Fruit fly (Drosophila melanogaster) whole organism, embryonic: ENCODE measurements around the gene Or94b.
A peak's percentile ranks its signal among the peaks of the same experiment; 100 is the strongest.

Experiments used
- Aef1 ChIP-seq: fragments of 200-800 bp; sonication (Bioruptor generic); IDR thresholded peaks from 3 replicates; pipeline ENCODE4 v1.3.6; 2022; ENCODE audit warnings: missing biosample characterization, missing genetic modification characterization
- Bgb ChIP-seq: fragments of 200-800 bp; sonication (Bioruptor generic); IDR thresholded peaks from 2 replicates; pipeline ENCODE4 v1.3.6; 2022; ENCODE audit warnings: missing biosample characterization, missing genetic modification characterization; ENCODE audit not compliant: partially characterized antibody
- Bteb2 ChIP-seq: fragments of 200-800 bp; sonication (Bioruptor generic); optimal IDR thresholded peaks from 2 replicates; lab custom pipeline; 2016; ENCODE audit warnings: missing biosample characterization, missing genetic modification characterization
- C15 ChIP-seq: fragments of 200-800 bp; sonication (Bioruptor generic); IDR thresholded peaks from 3 replicates; pipeline ENCODE4 v1.3.6; 2022; ENCODE audit warnings: missing biosample characterization, missing genetic modification characterization
- CG11093 ChIP-seq: fragments of 200-800 bp; sonication (Bioruptor generic); IDR thresholded peaks from 3 replicates; pipeline ENCODE4 v1.3.6; 2022; ENCODE audit warnings: missing biosample characterization, missing genetic modification characterization
- CG11456 ChIP-seq: fragments of 200-800 bp; sonication (Bioruptor generic); IDR thresholded peaks from 3 replicates; pipeline ENCODE4 v1.3.6; 2022; ENCODE audit warnings: missing biosample characterization, missing genetic modification characterization
- CG11504 ChIP-seq: fragments of 200-800 bp; sonication (Bioruptor generic); optimal IDR thresholded peaks from 3 replicates; lab custom pipeline; 2019; ENCODE audit warnings: missing biosample characterization, mild to moderate bottlenecking, missing genetic modification characterization, moderate library complexity
- CG14050 ChIP-seq: fragments of 200-800 bp; sonication (Bioruptor generic); IDR thresholded peaks from 3 replicates; pipeline ENCODE4 v1.3.6; 2022; ENCODE audit warnings: missing biosample characterization, missing genetic modification characterization
- CG15514 ChIP-seq: fragments of 200-800 bp; sonication (Bioruptor generic); optimal IDR thresholded peaks from 3 replicates; lab custom pipeline; 2017; ENCODE audit warnings: missing biosample characterization, missing genetic modification characterization, mild to moderate bottlenecking, moderate library complexity, missing genetic modification reagents
- CG16863 ChIP-seq: fragments of 200-800 bp; sonication (Bioruptor generic); optimal IDR thresholded peaks from 3 replicates; lab custom pipeline; 2016; ENCODE audit warnings: missing biosample characterization, missing genetic modification characterization
- CG17328 ChIP-seq: fragments of 200-800 bp; sonication (Bioruptor generic); IDR thresholded peaks from 2 replicates; pipeline ENCODE4 v1.3.6; 2022; ENCODE audit warnings: missing biosample characterization, missing genetic modification characterization
- CG17829 ChIP-seq: fragments of 200-800 bp; optimal IDR thresholded peaks from 2 replicates; lab custom pipeline; 2019; ENCODE audit warnings: missing biosample characterization, mild to moderate bottlenecking, missing genetic modification characterization, moderate library complexity
- CG3281 ChIP-seq: fragments of 200-800 bp; sonication (Bioruptor generic); optimal IDR thresholded peaks from 3 replicates; lab custom pipeline; 2017; ENCODE audit warnings: missing biosample characterization, mild to moderate bottlenecking, missing genetic modification characterization
- CG33213 ChIP-seq: fragments of 200-800 bp; sonication (Bioruptor generic); optimal IDR thresholded peaks from 3 replicates; lab custom pipeline; 2016; ENCODE audit warnings: missing biosample characterization, missing genetic modification characterization
- CG6175 ChIP-seq: fragments of 200-800 bp; sonication (Bioruptor generic); IDR thresholded peaks from 3 replicates; pipeline ENCODE4 v1.3.6; 2022; ENCODE audit warnings: missing biosample characterization, missing genetic modification characterization
- CG7357 ChIP-seq: fragments of 200-800 bp; sonication (Bioruptor generic); IDR thresholded peaks from 3 replicates; pipeline ENCODE4 v1.3.6; 2022; ENCODE audit warnings: missing biosample characterization, missing genetic modification characterization
- CG9817 ChIP-seq: fragments of 200-800 bp; sonication (Bioruptor generic); optimal IDR thresholded peaks from 2 replicates; lab custom pipeline; 2018; ENCODE audit warnings: missing biosample characterization, mild to moderate bottlenecking, missing genetic modification characterization, moderate library complexity
- Dip3 ChIP-seq: fragments of 200-800 bp; sonication (Bioruptor generic); optimal IDR thresholded peaks from 3 replicates; lab custom pipeline; 2016; ENCODE audit warnings: missing biosample characterization, missing genetic modification characterization
- Dll ChIP-seq: fragments of 200-800 bp; sonication (Bioruptor generic); IDR thresholded peaks from 4 replicates; pipeline ENCODE4 v1.3.6; 2022; ENCODE audit warnings: missing biosample characterization, missing genetic modification characterization; ENCODE audit not compliant: partially characterized antibody
- Dp ChIP-seq: fragments of 200-800 bp; sonication (Bioruptor generic); optimal IDR thresholded peaks from 2 replicates; lab custom pipeline; 2018; ENCODE audit warnings: missing biosample characterization, mild to moderate bottlenecking, missing genetic modification characterization, moderate library complexity
- ERR ChIP-seq: fragments of 200-800 bp; sonication (Bioruptor generic); optimal IDR thresholded peaks from 2 replicates; lab custom pipeline; 2016; ENCODE audit warnings: missing biosample characterization, missing genetic modification characterization
- Eip74EF ChIP-seq, 2 experiments: fragments of 200-800 bp in 1 of 2; fragments of >200 bp in 1 of 2; sonication (Bioruptor generic) in 1 of 2; optimal IDR thresholded peaks; 2 replicates each; lab custom pipeline; 2017 to 2019; ENCODE audit warnings: missing biosample characterization in 2 of 2, missing genetic modification characterization in 2 of 2, mild to moderate bottlenecking in 1 of 2, moderate library complexity in 1 of 2
- Fer3 ChIP-seq: fragments of 200-800 bp; sonication (Bioruptor generic); optimal IDR thresholded peaks from 2 replicates; lab custom pipeline; 2018; ENCODE audit warnings: missing biosample characterization, mild to moderate bottlenecking, missing genetic modification characterization, moderate library complexity
- HLH54F ChIP-seq: fragments of 200-800 bp; sonication (Bioruptor generic); optimal IDR thresholded peaks from 3 replicates; lab custom pipeline; 2016; ENCODE audit warnings: missing biosample characterization, missing genetic modification characterization
- Med ChIP-seq: fragments of 200-800 bp; sonication (Bioruptor generic); peaks from one replicate; lab custom pipeline; 2016; ENCODE audit warnings: missing biosample characterization, missing genetic modification characterization, mild to moderate bottlenecking, inconsistent platforms, moderate library complexity
- Meics ChIP-seq: fragments of 200-800 bp; sonication (Bioruptor generic); optimal IDR thresholded peaks from 2 replicates; lab custom pipeline; 2017; ENCODE audit warnings: missing biosample characterization, mild to moderate bottlenecking, missing genetic modification characterization
- Mes4 ChIP-seq: fragments of 200-800 bp; sonication (Bioruptor generic); optimal IDR thresholded peaks from 2 replicates; lab custom pipeline; 2016; ENCODE audit warnings: missing biosample characterization, missing genetic modification characterization
- Mrtf ChIP-seq: fragments of 200-800 bp; sonication (Bioruptor generic); IDR thresholded peaks from 3 replicates; pipeline ENCODE4 v1.3.6; 2022; ENCODE audit warnings: missing biosample characterization, missing genetic modification characterization
- Sry-β ChIP-seq: fragments of 200-800 bp; sonication (Bioruptor generic); optimal IDR thresholded peaks from 2 replicates; lab custom pipeline; 2018; ENCODE audit warnings: missing biosample characterization, mild to moderate bottlenecking, missing genetic modification characterization, moderate library complexity
- Xrp1 ChIP-seq: fragments of 200-800 bp; sonication (Bioruptor generic); IDR thresholded peaks from 2 replicates; pipeline ENCODE4 v1.3.6; 2022; ENCODE audit warnings: missing biosample characterization, missing genetic modification characterization
- abd-A ChIP-seq: fragments of 200-800 bp; sonication (Bioruptor generic); optimal IDR thresholded peaks from 3 replicates; lab custom pipeline; 2019; ENCODE audit warnings: missing biosample characterization, mild to moderate bottlenecking, missing genetic modification characterization, moderate library complexity
- ara ChIP-seq: fragments of 200-800 bp; sonication (Bioruptor generic); IDR thresholded peaks from 2 replicates; pipeline ENCODE4 v1.3.6; 2022; ENCODE audit warnings: missing biosample characterization, missing genetic modification characterization
- ato ChIP-seq: fragments of 200-800 bp; sonication (Bioruptor generic); IDR thresholded peaks from 2 replicates; pipeline ENCODE4 v1.3.6; 2022; ENCODE audit warnings: missing biosample characterization, missing genetic modification characterization; ENCODE audit not compliant: partially characterized antibody
- bab2 ChIP-seq: fragments of 200-800 bp; sonication (Bioruptor generic); optimal IDR thresholded peaks from 2 replicates; lab custom pipeline; 2016; ENCODE audit warnings: missing biosample characterization, missing genetic modification characterization
- chm ChIP-seq: fragments of 200-800 bp; sonication (Bioruptor generic); IDR thresholded peaks from 2 replicates; pipeline ENCODE4 v1.3.6; 2022; ENCODE audit warnings: missing biosample characterization, missing genetic modification characterization
- ci ChIP-seq: fragments of 200-800 bp; sonication (Bioruptor generic); IDR thresholded peaks from 3 replicates; pipeline ENCODE4 v1.3.6; 2022; ENCODE audit warnings: missing biosample characterization, missing genetic modification characterization
- crc ChIP-seq: fragments of 200-800 bp; sonication (Bioruptor generic); optimal IDR thresholded peaks from 2 replicates; lab custom pipeline; 2016; ENCODE audit warnings: missing biosample characterization, missing genetic modification characterization
- crol ChIP-seq: fragments of 200-800 bp; sonication (Bioruptor generic); IDR thresholded peaks from 2 replicates; pipeline ENCODE4 v1.3.6; 2022; ENCODE audit warnings: missing biosample characterization, missing genetic modification characterization
- esg ChIP-seq: fragments of 200-800 bp; sonication (Bioruptor generic); conservative IDR thresholded peaks from 2 replicates; pipeline ENCODE4 v1.3.6; 2022; ENCODE audit warnings: missing biosample characterization, missing genetic modification characterization
- gce ChIP-seq: fragments of 200-800 bp; sonication (Bioruptor generic); IDR thresholded peaks from 3 replicates; pipeline ENCODE4 v1.3.6; 2022; ENCODE audit warnings: missing biosample characterization, missing genetic modification characterization
- gem ChIP-seq: fragments of 200-800 bp; sonication (Bioruptor generic); optimal IDR thresholded peaks from 2 replicates; lab custom pipeline; 2019; ENCODE audit warnings: missing biosample characterization, mild to moderate bottlenecking, missing genetic modification characterization, moderate library complexity
- grn ChIP-seq: fragments of 200-800 bp; sonication (Bioruptor generic); optimal IDR thresholded peaks from 3 replicates; lab custom pipeline; 2017; ENCODE audit warnings: missing biosample characterization, missing genetic modification characterization
- ken ChIP-seq: fragments of 200-800 bp; sonication (Bioruptor generic); IDR thresholded peaks from 3 replicates; pipeline ENCODE4 v1.3.6; 2022; ENCODE audit warnings: missing biosample characterization, missing genetic modification characterization
- mirr ChIP-seq: fragments of 200-800 bp; sonication (Bioruptor generic); optimal IDR thresholded peaks from 3 replicates; lab custom pipeline; 2018; ENCODE audit warnings: missing biosample characterization, mild to moderate bottlenecking, missing genetic modification characterization
- oc ChIP-seq: fragments of 200-800 bp; sonication (Bioruptor generic); optimal IDR thresholded peaks from 2 replicates; lab custom pipeline; 2018; ENCODE audit warnings: missing biosample characterization, mild to moderate bottlenecking, missing genetic modification characterization, moderate library complexity
- row ChIP-seq: fragments of 200-800 bp; sonication (Bioruptor generic); IDR thresholded peaks from 3 replicates; pipeline ENCODE4 v1.3.6; 2022; ENCODE audit warnings: missing biosample characterization, missing genetic modification characterization
- sens ChIP-seq: fragments of 200-800 bp; sonication (Bioruptor generic); peaks from one replicate; lab custom pipeline; 2016; ENCODE audit warnings: missing biosample characterization, missing genetic modification characterization
- sisA ChIP-seq: fragments of 200-800 bp; sonication (Bioruptor generic); IDR thresholded peaks from 2 replicates; pipeline ENCODE4 v1.3.6; 2022; ENCODE audit warnings: missing biosample characterization, missing genetic modification characterization
- stc ChIP-seq: fragments of 200-800 bp; sonication (Bioruptor generic); IDR thresholded peaks from 2 replicates; pipeline ENCODE4 v1.3.6; 2022; ENCODE audit warnings: missing biosample characterization, missing genetic modification characterization
- sug ChIP-seq: fragments of 200-800 bp; optimal IDR thresholded peaks from 2 replicates; lab custom pipeline; 2019; ENCODE audit warnings: missing biosample characterization, mild to moderate bottlenecking, missing genetic modification characterization, moderate library complexity
- yki ChIP-seq: fragments of >200 bp; optimal IDR thresholded peaks from 3 replicates; lab custom pipeline; 2018

The Or94b gene

dm6 chr3R:23010406-23010805 is 21.3 kb downstream of the Or94b start, which contains the start of gene CG34375 (continued):
- TF ChIP-seq oc (tag; lab: Kevin White, UChicago) (peak; percentile 19), ci (0 out of 3 replicates have a peak, but pooled peaks have one; percentile 35), grn (peak; percentile 21), CG11456 (GFP tag; lab: Robert Waterston, UW) (peak; percentile 19; the same call in 1 of the 3 replicates), sens (peak; percentile 12), Bgb (GFP tag; lab: Robert Waterston, UW) (0 out of 2 replicates have a peak, but pooled peaks have one; percentile 10)
- TF ChIP-seq, all 482 proteins: peak for 20

DNA sequence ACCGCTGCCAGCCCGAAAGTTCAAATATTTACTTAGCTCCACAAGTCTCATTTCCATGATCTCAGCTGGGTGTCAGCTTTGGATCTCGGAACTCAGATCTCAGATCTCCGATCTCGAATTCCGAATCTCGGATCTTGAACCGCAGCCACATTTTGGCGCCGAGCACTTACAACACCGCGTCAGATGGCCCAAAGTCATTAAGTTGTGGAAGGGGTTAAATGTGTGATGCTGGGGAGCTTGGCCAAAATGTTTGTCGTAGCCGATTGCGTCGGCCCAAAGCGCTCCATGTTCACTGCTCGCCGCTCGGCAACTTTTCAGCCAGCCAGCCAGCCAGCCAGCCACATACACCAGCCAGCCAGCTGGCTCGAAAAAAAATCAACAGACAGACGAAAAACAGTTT is 22.9 kb downstream of the Or94b start, which contains the start of gene CG6688:
Gene CG6688 (plus strand): TSS at position 396 of the 400 bp plus-strand sequence.
- no peak for TF ChIP-seq esg (GFP tag; lab: Robert Waterston, UW)
- peak; percentile 29 for TF ChIP-seq abd-A
- TF ChIP-seq stc (GFP tag; lab: Robert Waterston, UW) = no peak
- no peak for TF ChIP-seq CG14050 (GFP tag; lab: Robert Waterston, UW)
- TF ChIP-seq mirr (GFP tag; lab: Kevin White, UChicago) = peak; percentile 20
- no peak for TF ChIP-seq gem (tag; lab: Kevin White, UChicago)
- TF ChIP-seq Meics (GFP tag; lab: Kevin White, UChicago) = no peak
- no peak for TF ChIP-seq Mrtf
- no peak for TF ChIP-seq HLH54F (GFP tag; lab: Kevin White, UChicago)
- TF ChIP-seq bab2 (GFP tag; lab: Kevin White, UChicago) = no peak
- TF ChIP-seq Dll = no peak
- TF ChIP-seq Dp = no peak
- no peak for TF ChIP-seq CG17829 (tag; lab: Kevin White, UChicago)
- TF ChIP-seq CG3281 (GFP tag; lab: Kevin White, UChicago) = no peak
- TF ChIP-seq CG17328 (GFP tag; lab: Robert Waterston, UW) = no peak
- TF ChIP-seq chm (GFP tag; lab: Robert Waterston, UW) = no peak
- TF ChIP-seq Bteb2 (GFP tag; lab: Kevin White, UChicago) = no peak
- no peak for TF ChIP-seq C15 (GFP tag; lab: Robert Waterston, UW)
- no peak for TF ChIP-seq Mes4 (GFP tag; lab: Kevin White, UChicago)
- no peak for TF ChIP-seq ato (GFP tag; lab: Robert Waterston, UW)
- no peak for TF ChIP-seq crol (GFP tag; lab: Robert Waterston, UW)
- TF ChIP-seq CG6175 (GFP tag; lab: Robert Waterston, UW) = peak; percentile 75; the same call in 1 of the 3 replicates
- peak; percentile 1 for TF ChIP-seq CG11504 (tag; lab: Kevin White, UChicago)
- TF ChIP-seq crc (GFP tag; lab: Kevin White, UChicago) = no peak
- TF ChIP-seq Med = peak; percentile 73
- TF ChIP-seq Dip3 (GFP tag; lab: Kevin White, UChicago) = no peak
- TF ChIP-seq Fer3 (tag; lab: Kevin White, UChicago) = no peak
- TF ChIP-seq ara (GFP tag; lab: Robert Waterston, UW) = no peak
- no peak for TF ChIP-seq CG15514 (GFP tag; lab: Kevin White, UChicago)
- TF ChIP-seq Sry-β (GFP tag; lab: Kevin White, UChicago) = no peak
- TF ChIP-seq ken (GFP tag; lab: Robert Waterston, UW) = no peak
- no peak for TF ChIP-seq oc (tag; lab: Kevin White, UChicago)
- TF ChIP-seq gce = no peak
- no peak for TF ChIP-seq CG9817 (tag; lab: Kevin White, UChicago)
- no peak for TF ChIP-seq Aef1 (GFP tag; lab: Robert Waterston, UW)
- no peak for TF ChIP-seq ERR
- no peak for TF ChIP-seq CG33213
- no peak for TF ChIP-seq sisA (GFP tag; lab: Robert Waterston, UW)
- TF ChIP-seq CG7357 = no peak
- TF ChIP-seq row (GFP tag; lab: Robert Waterston, UW) = no peak
- no peak for TF ChIP-seq yki (lab: Kevin White, UChicago)
- no peak for TF ChIP-seq Xrp1
- TF ChIP-seq Eip74EF (GFP tag; optimal IDR thresholded peaks at IDR 0.05; lab: Kevin White, UChicago) = peak in 1 of 2 experiments; percentile 8
- TF ChIP-seq sug = no peak
- TF ChIP-seq CG16863 = no peak
- TF ChIP-seq CG11093 (GFP tag; lab: Robert Waterston, UW) = no peak
